Fruit fly (Drosophila melanogaster): ENCODE results near the gene CG33158.
A peak's percentile ranks its signal among the peaks of the same experiment; 100 is the strongest.

DNA sequence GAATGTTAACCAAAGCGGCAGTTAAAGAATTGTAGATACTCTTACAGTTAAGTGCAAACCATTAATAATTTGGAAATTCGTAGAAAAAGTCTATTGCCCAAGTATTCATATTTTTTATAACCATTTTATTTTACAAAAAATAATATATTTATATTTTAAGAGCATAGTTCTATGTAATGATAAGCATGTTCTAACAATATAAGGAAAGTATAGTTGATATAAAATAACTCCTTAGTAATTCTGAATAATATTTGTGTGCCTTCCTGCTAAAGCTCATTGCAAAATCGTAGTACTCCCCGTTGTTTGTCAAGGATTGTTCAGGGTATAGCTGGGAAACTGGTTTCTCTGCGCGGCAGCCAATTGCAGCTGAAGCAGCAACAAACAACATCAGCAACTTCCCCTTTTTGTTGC lies 57.3 kb downstream of the CG33158 start:
- TF ChIP-seq dl (GFP tag; optimal IDR thresholded peaks at IDR 0.05; ENCODE audit: insufficient read depth in 1 of 2, partially characterized antibody in 2 of 2) (no peak), foxo (GFP tag; optimal IDR thresholded peaks at IDR 0.05) (peak in 1 of 2 experiments; percentile 77), Abd-B (GFP tag; optimal IDR thresholded peaks at IDR 0.05) (no peak), OdsH (GFP tag; optimal IDR thresholded peaks at IDR 0.05) (peak; percentile 69), usp (GFP tag; optimal IDR thresholded peaks at IDR 0.05) (no peak), br (GFP tag; optimal IDR thresholded peaks at IDR 0.05) (no peak), sage (GFP tag; optimal IDR thresholded peaks at IDR 0.05) (no peak), Dif (GFP tag; optimal IDR thresholded peaks at IDR 0.05; ENCODE audit: partially characterized antibody) (no peak), sv (GFP tag; optimal IDR thresholded peaks at IDR 0.05) (no peak)
